Fruit fly (Drosophila melanogaster): ENCODE results near the gene sta.

The sta gene

DNA sequence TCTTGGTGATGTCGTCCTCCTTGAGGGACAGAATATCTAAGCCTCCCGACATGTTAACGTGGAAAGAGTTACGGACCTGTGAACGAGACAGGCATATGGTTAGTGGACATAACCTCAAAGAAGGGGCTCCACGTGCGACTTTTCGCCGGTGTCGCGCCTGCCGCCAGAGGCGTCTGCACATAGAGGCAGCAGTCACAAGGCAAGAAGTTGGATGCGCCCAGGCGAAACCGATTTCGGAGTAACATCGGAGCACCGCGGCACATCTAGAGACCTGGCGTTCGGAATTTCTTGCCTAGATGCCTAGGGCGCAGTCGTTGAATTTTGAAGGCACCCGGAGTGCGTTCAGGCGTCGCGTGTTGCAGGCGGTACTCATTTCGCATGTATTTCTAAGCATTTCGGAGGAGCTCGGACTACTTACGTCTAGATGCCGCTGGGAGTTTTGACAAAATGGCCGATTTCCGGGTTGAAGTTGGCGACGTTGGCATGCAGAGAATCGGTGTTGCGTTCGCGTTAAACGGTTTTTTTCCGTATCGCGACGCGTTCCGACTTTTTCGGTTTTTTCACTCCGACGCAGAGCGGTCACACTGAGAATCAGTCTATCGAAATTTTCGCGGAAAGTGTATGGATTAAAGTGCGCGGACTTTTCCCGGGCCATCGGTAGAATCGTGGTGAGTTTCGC is at the start of gene sta, which contains the start of gene inc (continued):
- TF ChIP-seq pfk (GFP tag; optimal IDR thresholded peaks at IDR 0.05), result no peak
- peak; percentile 2 for TF ChIP-seq CG31388 (GFP tag; optimal IDR thresholded peaks at IDR 0.05)
- TF ChIP-seq Ravus (GFP tag; IDR thresholded peaks at IDR 0.05), result no peak
- TF ChIP-seq ac (GFP tag; optimal IDR thresholded peaks at IDR 0.05), result peak; percentile 37
- peak; percentile 55 for TF ChIP-seq CG8388 (GFP tag; optimal IDR thresholded peaks at IDR 0.05)
- peak; percentile 47 for TF ChIP-seq CG10979 (tag; optimal IDR thresholded peaks at IDR 0.05)
- TF ChIP-seq sima (GFP tag; optimal IDR thresholded peaks at IDR 0.05), result no peak
- TF ChIP-seq CG6175 (GFP tag; IDR thresholded peaks at IDR 0.05), result 0 out of 3 replicates have a peak, but pooled peaks have one; percentile 20
- peak; percentile 11 for TF ChIP-seq run (tag; optimal IDR thresholded peaks at IDR 0.05)
- no peak for TF ChIP-seq danr (GFP tag; IDR thresholded peaks at IDR 0.05)
- peak; percentile 52 for TF ChIP-seq Nf-YB (GFP tag; optimal IDR thresholded peaks at IDR 0.05)
- peak; percentile 44 for TF ChIP-seq CoRest (tag; optimal IDR thresholded peaks at IDR 0.05)
- TF ChIP-seq HmgD (GFP tag; optimal IDR thresholded peaks at IDR 0.05), result peak; percentile 74
- TF ChIP-seq slou (GFP tag; optimal IDR thresholded peaks at IDR 0.05), result peak; percentile 17
- peak; percentile 49 for TF ChIP-seq CG4617 (GFP tag; optimal IDR thresholded peaks at IDR 0.05; ENCODE audit: borderline replicate concordance)
- TF ChIP-seq CG2712 (tag; optimal IDR thresholded peaks at IDR 0.05), result peak; percentile 69
- no peak for TF ChIP-seq vnd (GFP tag; IDR thresholded peaks at IDR 0.05; ENCODE audit: partially characterized antibody)
- TF ChIP-seq Ets65A (GFP tag), result no peak
- TF ChIP-seq pita (GFP tag; optimal IDR thresholded peaks at IDR 0.05), result peak; percentile 44
- no peak for TF ChIP-seq CkIIα-i1 (GFP tag; IDR thresholded peaks at IDR 0.05)
- no peak for TF ChIP-seq en (GFP tag; optimal IDR thresholded peaks at IDR 0.05)
- no peak for TF ChIP-seq wor (GFP tag; IDR thresholded peaks at IDR 0.05)
- no peak for TF ChIP-seq pnt (GFP tag; optimal IDR thresholded peaks at IDR 0.05)
- TF ChIP-seq sens-2 (GFP tag; IDR thresholded peaks at IDR 0.05), result 0 out of 2 replicates have a peak, but pooled peaks have one; percentile 8
- TF ChIP-seq Lim3 (GFP tag; IDR thresholded peaks at IDR 0.05), result no peak
- no peak for TF ChIP-seq CG14965 (GFP tag; optimal IDR thresholded peaks at IDR 0.05; ENCODE audit: borderline replicate concordance)
- TF ChIP-seq grau (tag; optimal IDR thresholded peaks at IDR 0.05), result peak; percentile 61
- TF ChIP-seq sr (GFP tag; IDR thresholded peaks at IDR 0.05), result 0 out of 3 replicates have a peak, but pooled peaks have one; percentile 8
- peak; percentile 64 for TF ChIP-seq kni (GFP tag; optimal IDR thresholded peaks at IDR 0.05)
- peak; percentile 60 for TF ChIP-seq CG10274 (GFP tag; optimal IDR thresholded peaks at IDR 0.05)
- TF ChIP-seq CG6689 (GFP tag; IDR thresholded peaks at IDR 0.05), result no peak
- TF ChIP-seq Sox100B (GFP tag; optimal IDR thresholded peaks at IDR 0.05), result no peak
- TF ChIP-seq E2f1 (GFP tag; IDR thresholded peaks at IDR 0.05), result peak; percentile 42; the same call in 1 of the 2 replicates
- TF ChIP-seq NC2β (GFP tag; optimal IDR thresholded peaks at IDR 0.05), result peak; percentile 91
- TF ChIP-seq gsb-n (tag; optimal IDR thresholded peaks at IDR 0.05), result peak; percentile 69
- TF ChIP-seq CG9215 (GFP tag; IDR thresholded peaks at IDR 0.05), result no peak
- peak; percentile 64 for TF ChIP-seq CG12219 (GFP tag; optimal IDR thresholded peaks at IDR 0.05)
- TF ChIP-seq Hr51 (GFP tag; optimal IDR thresholded peaks at IDR 0.05), result peak; percentile 53
- no peak for TF ChIP-seq Abd-B (GFP tag; optimal IDR thresholded peaks at IDR 0.05)
- TF ChIP-seq TFAM (GFP tag; optimal IDR thresholded peaks at IDR 0.05), result no peak
- no peak for TF ChIP-seq CG8765 (GFP tag; IDR thresholded peaks at IDR 0.05)
- TF ChIP-seq tin (GFP tag; optimal IDR thresholded peaks at IDR 0.05), result peak; percentile 31
- TF ChIP-seq Atf-2 (GFP tag; optimal IDR thresholded peaks at IDR 0.05), result peak; percentile 21
- TF ChIP-seq luna (GFP tag; optimal IDR thresholded peaks at IDR 0.05), result peak; percentile 6
- TF ChIP-seq CG7963 (GFP tag; IDR thresholded peaks at IDR 0.05; ENCODE audit: partially characterized antibody), result no peak
- peak; percentile 15 for TF ChIP-seq CG8944 (GFP tag; optimal IDR thresholded peaks at IDR 0.05)
- TF ChIP-seq fru (optimal IDR thresholded peaks at IDR 0.05), result no peak
- TF ChIP-seq abd-A (tag; optimal IDR thresholded peaks at IDR 0.05), result peak; percentile 55
- peak; percentile 76 for TF ChIP-seq sens (GFP tag)
- TF ChIP-seq CG10321 (GFP tag; IDR thresholded peaks at IDR 0.05), result peak; percentile 40; the same call in 1 of the 2 replicates
